Worm (Caenorhabditis elegans) whole organism, mixed stage, embryonic: ENCODE results near the gene F18E2.15.

Experiments
- bed-3 ChIP-seq: fragments of 200-800 bp; sonication (Bioruptor generic); optimal IDR thresholded peaks from 3 replicates; lab custom pipeline; 2018; ENCODE audit warnings: mild to moderate bottlenecking, missing genetic modification characterization, moderate library complexity, missing compliant biosample characterization
- blmp-1 ChIP-seq: fragments of 150-350 bp; optimal IDR thresholded peaks from 2 replicates; lab custom pipeline; 2014; ENCODE audit warnings: missing biosample characterization, missing genetic modification characterization
- ceh-39 ChIP-seq: fragments of 150-350 bp; optimal IDR thresholded peaks from 2 replicates; lab custom pipeline; 2014; ENCODE audit warnings: missing biosample characterization, missing genetic modification characterization
- ceh-43 ChIP-seq: fragments of 200-800 bp; sonication (Bioruptor generic); optimal IDR thresholded peaks from 2 replicates; lab custom pipeline; 2018; ENCODE audit warnings: mild to moderate bottlenecking, missing genetic modification characterization, moderate library complexity, missing compliant biosample characterization
- ceh-83 ChIP-seq: fragments of 200-800 bp; sonication (Bioruptor generic); optimal IDR thresholded peaks from 2 replicates; lab custom pipeline; 2018; ENCODE audit warnings: mild to moderate bottlenecking, missing genetic modification characterization, missing compliant biosample characterization
- ces-1 ChIP-seq: fragments of 150-350 bp; optimal IDR thresholded peaks from 2 replicates; lab custom pipeline; 2014; ENCODE audit warnings: missing biosample characterization, missing genetic modification reagents, missing genetic modification characterization
- cnd-1 ChIP-seq: fragments of 200-800 bp; sonication (Bioruptor generic); optimal IDR thresholded peaks from 2 replicates; lab custom pipeline; 2018; ENCODE audit warnings: mild to moderate bottlenecking, missing genetic modification characterization, missing compliant biosample characterization
- drap-1 ChIP-seq: fragments of 200-800 bp; sonication (Bioruptor generic); optimal IDR thresholded peaks from 3 replicates; lab custom pipeline; 2018; ENCODE audit warnings: mild to moderate bottlenecking, missing genetic modification characterization, missing compliant biosample characterization
- elt-1 ChIP-seq: sonication (generic microtip); optimal IDR thresholded peaks from 2 replicates; lab custom pipeline; 2017; ENCODE audit warnings: missing genetic modification characterization, mild to moderate bottlenecking, missing compliant biosample characterization, antibody characterized with exemption, moderate library complexity, borderline replicate concordance; ENCODE audit not compliant: insufficient read depth
- flh-1 ChIP-seq: fragments of 200-800 bp; sonication (Bioruptor generic); optimal IDR thresholded peaks from 2 replicates; lab custom pipeline; 2018; ENCODE audit warnings: mild to moderate bottlenecking, missing genetic modification characterization, moderate library complexity, missing compliant biosample characterization
- ham-2 ChIP-seq: fragments of 200-800 bp; sonication (Bioruptor generic); optimal IDR thresholded peaks from 2 replicates; lab custom pipeline; 2018; ENCODE audit warnings: mild to moderate bottlenecking, missing genetic modification characterization, missing compliant biosample characterization
- hlh-1 ChIP-seq: fragments of 150-350 bp; optimal IDR thresholded peaks from 2 replicates; lab custom pipeline; 2014; ENCODE audit warnings: missing biosample characterization, missing genetic modification reagents, missing genetic modification characterization
- lin-13 ChIP-seq: fragments of 150-350 bp; optimal IDR thresholded peaks from 2 replicates; lab custom pipeline; 2014; ENCODE audit warnings: missing biosample characterization, missing genetic modification characterization
- lin-32 ChIP-seq: fragments of 200-800 bp; sonication (Bioruptor generic); optimal IDR thresholded peaks from 2 replicates; lab custom pipeline; 2018; ENCODE audit warnings: mild to moderate bottlenecking, missing genetic modification characterization, missing compliant biosample characterization
- lsy-2 ChIP-seq: fragments of 150-350 bp; optimal IDR thresholded peaks from 2 replicates; lab custom pipeline; 2014; ENCODE audit warnings: missing biosample characterization, missing genetic modification characterization
- mab-5 ChIP-seq: fragments of 150-350 bp; optimal IDR thresholded peaks from 2 replicates; lab custom pipeline; 2014; ENCODE audit warnings: missing biosample characterization, missing genetic modification characterization
- mep-1 ChIP-seq: fragments of 150-350 bp; optimal IDR thresholded peaks from 2 replicates; lab custom pipeline; 2017; ENCODE audit warnings: missing biosample characterization, missing genetic modification reagents, missing genetic modification characterization, inconsistent platforms
- mls-2 ChIP-seq: sonication (generic microtip); optimal IDR thresholded peaks from 2 replicates; lab custom pipeline; 2016; ENCODE audit warnings: mild to moderate bottlenecking, missing genetic modification characterization, moderate library complexity, missing compliant biosample characterization
- nhr-12 ChIP-seq: fragments of 150-350 bp; optimal IDR thresholded peaks from 2 replicates; lab custom pipeline; 2014; ENCODE audit warnings: missing biosample characterization, missing genetic modification characterization
- nhr-2 ChIP-seq: fragments of 150-350 bp; optimal IDR thresholded peaks from 2 replicates; lab custom pipeline; 2014; ENCODE audit warnings: missing biosample characterization, missing genetic modification characterization
- nhr-237 ChIP-seq: fragments of 150-350 bp; optimal IDR thresholded peaks from 2 replicates; lab custom pipeline; 2014; ENCODE audit warnings: missing biosample characterization, missing genetic modification characterization
- pha-4 ChIP-seq: fragments of 150-350 bp; optimal IDR thresholded peaks from 2 replicates; lab custom pipeline; 2018; ENCODE audit warnings: missing biosample characterization, missing genetic modification reagents, missing genetic modification characterization
- sem-2 ChIP-seq: fragments of 200-800 bp; sonication (Bioruptor generic); optimal IDR thresholded peaks from 2 replicates; lab custom pipeline; 2018; ENCODE audit warnings: mild to moderate bottlenecking, missing genetic modification characterization, missing compliant biosample characterization
- unc-120 ChIP-seq: sonication (generic microtip); optimal IDR thresholded peaks from 2 replicates; lab custom pipeline; 2017; ENCODE audit warnings: missing genetic modification characterization, missing compliant biosample characterization; ENCODE audit not compliant: poor library complexity, severe bottlenecking
- zip-8 ChIP-seq: fragments of 150-350 bp; optimal IDR thresholded peaks from 2 replicates; lab custom pipeline; 2014; ENCODE audit warnings: missing biosample characterization, missing genetic modification characterization
- ztf-11 ChIP-seq: fragments of 150-350 bp; optimal IDR thresholded peaks from 2 replicates; lab custom pipeline; 2014; ENCODE audit warnings: missing biosample characterization, missing genetic modification characterization

F18E2.15 gene

DNA sequence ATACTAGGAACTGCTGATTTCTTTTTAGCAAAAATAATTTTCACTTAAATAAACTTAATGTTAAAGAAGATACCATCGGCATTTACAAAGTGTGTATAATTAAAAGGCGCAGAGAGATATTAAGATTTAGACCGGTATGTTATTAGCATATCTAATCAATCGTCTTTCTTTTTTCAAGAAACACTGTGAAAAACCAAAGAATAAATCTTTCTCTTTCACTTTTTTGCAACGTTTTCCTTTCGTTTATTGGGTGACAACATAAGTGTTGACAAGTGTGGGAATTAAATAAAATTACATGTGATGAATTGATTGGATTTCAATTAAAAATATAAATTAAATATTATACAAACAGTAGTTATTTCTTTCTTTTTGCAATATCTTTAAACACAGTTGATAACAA, 8.4 kb downstream of the F18E2.15 start, which contains the start of gene C15C8.8:
Gene C15C8.8, minus strand, starts transcription at position 101 of the 400 bp plus-strand sequence.
- TF ChIP-seq bed-3 (GFP tag; lab: Kevin White, UChicago) (no peak), hlh-1 (tag; lab: Kevin White, UChicago) (no peak), lin-13 (tag; lab: Kevin White, UChicago) (no peak), zip-8 (tag; lab: Kevin White, UChicago) (no peak)

DNA sequence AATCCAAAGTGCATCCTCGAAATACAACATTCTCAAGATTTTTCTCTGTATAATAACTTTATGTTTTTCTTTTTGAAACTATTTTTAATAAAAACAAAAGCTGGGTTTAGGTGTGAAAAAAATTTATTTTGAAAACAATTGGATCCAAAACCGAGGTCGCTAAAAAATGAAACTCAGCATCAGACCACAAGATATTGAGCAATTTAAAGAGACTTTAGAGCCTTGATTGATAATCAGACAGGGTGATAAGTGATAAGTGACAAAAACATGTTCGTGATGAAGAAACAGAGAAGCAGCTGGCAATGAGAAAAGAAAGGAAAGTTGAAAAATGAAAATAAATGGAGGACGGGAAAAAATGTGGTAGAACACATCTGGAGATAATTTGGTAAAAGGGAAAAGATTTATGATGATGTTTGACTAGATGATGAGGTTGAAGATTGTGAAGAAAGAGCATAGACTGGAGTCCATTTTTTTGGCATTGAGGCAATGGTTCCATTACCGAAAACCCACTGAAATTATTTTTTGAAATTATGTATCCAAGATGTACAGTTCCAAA, 9.2 kb downstream of the F18E2.15 start, which contains the start of gene C15C8.6:
Gene C15C8.6, minus strand, starts transcription at position 51 of the 556 bp plus-strand sequence.
- no peak for TF ChIP-seq lin-13 (tag; lab: Kevin White, UChicago)
- TF ChIP-seq zip-8 (tag; lab: Kevin White, UChicago) = no peak
- no peak for TF ChIP-seq blmp-1 (tag; lab: Kevin White, UChicago)
- TF ChIP-seq cnd-1 (tag; lab: Kevin White, UChicago) = no peak
- TF ChIP-seq flh-1 (GFP tag; lab: Kevin White, UChicago) = no peak
- TF ChIP-seq ceh-43 (GFP tag; lab: Kevin White, UChicago) = no peak
- no peak for TF ChIP-seq mep-1 (tag; lab: Kevin White, UChicago)
- no peak for TF ChIP-seq pha-4 (tag; lab: Kevin White, UChicago)
- no peak for TF ChIP-seq sem-2 (GFP tag; lab: Kevin White, UChicago)
- no peak for TF ChIP-seq nhr-237

DNA sequence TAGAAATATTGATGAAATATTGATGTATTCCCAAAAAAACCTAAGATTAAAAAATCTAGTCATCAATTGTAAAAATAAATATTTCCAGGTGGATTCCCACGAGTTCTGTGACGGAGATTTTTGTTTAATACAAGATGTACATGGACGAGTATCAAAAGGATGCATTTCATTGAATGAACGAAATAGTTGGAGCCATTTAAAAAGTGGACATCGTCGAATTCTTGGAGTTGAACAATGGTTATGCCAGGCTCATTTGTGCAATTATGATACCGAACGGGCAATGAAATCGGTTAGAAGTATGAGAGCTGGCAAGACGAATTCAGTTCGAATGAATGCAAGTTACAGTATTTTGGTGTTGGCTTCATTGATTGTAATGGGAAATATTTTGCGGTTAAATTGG, 11.3 kb downstream of the F18E2.15 start:
- no peak for TF ChIP-seq blmp-1 (tag; lab: Kevin White, UChicago)
- no peak for TF ChIP-seq lin-32 (GFP tag; lab: Kevin White, UChicago)
- no peak for TF ChIP-seq mls-2 (tag; lab: Kevin White, UChicago)

DNA sequence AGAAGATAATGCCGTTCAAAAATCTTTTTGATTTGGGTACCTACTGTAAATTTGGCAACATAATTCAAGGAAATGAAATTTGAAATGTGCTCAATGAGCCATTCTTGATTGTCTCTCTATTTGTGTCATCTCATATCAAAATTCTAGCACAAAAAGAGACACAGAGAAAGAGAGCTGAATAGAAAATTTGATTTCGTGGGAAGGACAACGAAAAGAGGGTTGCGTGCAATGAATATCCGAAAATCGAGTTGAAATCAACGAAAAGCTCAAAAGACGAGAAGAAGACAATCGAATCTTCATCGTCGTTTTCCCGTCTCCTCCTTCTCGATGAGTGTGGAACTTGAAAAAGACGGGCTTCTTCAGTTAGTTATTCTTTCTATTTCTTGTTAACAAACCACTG, 13.0 kb downstream of the F18E2.15 start, which contains the start of gene C15C8.5:
Gene C15C8.5, plus strand, starts transcription at position 152 of the 400 bp plus-strand sequence.
- TF ChIP-seq ces-1 (GFP tag; lab: Kevin White, UChicago) = peak; percentile 97
- no peak for TF ChIP-seq mab-5 (tag; lab: Kevin White, UChicago)

DNA sequence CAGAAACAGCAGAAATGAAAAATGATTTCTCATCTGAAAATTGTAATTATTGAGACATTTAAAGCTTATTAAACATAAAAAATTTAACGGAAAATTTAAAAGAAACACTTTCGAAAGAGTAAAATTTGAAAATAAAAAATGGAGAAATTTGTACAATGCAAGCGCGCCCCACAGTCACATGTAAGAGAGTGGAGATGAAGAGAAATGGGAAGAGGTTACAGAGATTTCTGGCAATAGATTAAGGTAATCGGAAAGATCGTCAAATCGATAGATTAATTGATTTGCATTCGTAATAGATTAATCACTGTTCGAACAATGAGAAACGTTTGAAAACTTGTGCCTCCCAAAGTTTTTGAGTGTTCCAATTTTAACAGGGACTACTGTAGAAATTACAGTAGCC, 13.4 kb downstream of the F18E2.15 start, which contains the start of gene C15C8.4:
Gene C15C8.4, minus strand, starts transcription at position 33 of the 400 bp plus-strand sequence.
- TF ChIP-seq zip-8 (tag; lab: Kevin White, UChicago) (no peak), nhr-12 (tag; lab: Kevin White, UChicago) (no peak), ztf-11 (tag; lab: Kevin White, UChicago) (no peak), mls-2 (tag; lab: Kevin White, UChicago) (no peak), elt-1 (tag; lab: Kevin White, UChicago) (peak; percentile 94), ceh-39 (no peak), unc-120 (no peak), hlh-1 (tag; lab: Kevin White, UChicago) (no peak)

DNA sequence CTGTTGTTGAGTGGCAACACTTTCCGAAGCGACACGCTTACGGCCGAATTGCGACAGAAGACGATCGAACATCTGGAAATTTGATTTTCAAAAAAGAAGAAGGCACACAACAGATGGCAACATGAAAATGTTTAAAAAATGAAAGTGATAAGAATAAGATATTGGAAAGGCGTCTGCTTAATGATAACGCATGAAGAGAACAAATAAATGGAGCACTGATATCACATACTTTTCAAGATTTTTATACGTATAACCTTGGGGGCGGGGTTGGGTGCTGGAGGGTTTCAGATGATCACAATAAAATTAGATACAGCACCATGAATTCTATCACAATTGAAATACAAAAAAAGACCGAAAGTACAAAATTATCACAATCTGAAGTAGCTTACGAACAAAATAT, 15.8 kb downstream of the F18E2.15 start, which contains the start of gene C15C8.7:
Gene C15C8.7, minus strand, starts transcription at position 72 of the 400 bp plus-strand sequence.
- no peak for TF ChIP-seq mab-5 (tag; lab: Kevin White, UChicago)
- TF ChIP-seq lsy-2 (tag; lab: Kevin White, UChicago) = no peak
- no peak for TF ChIP-seq nhr-2 (tag; lab: Kevin White, UChicago)
- TF ChIP-seq ham-2 = no peak
- no peak for TF ChIP-seq pha-4 (tag; lab: Kevin White, UChicago)
- TF ChIP-seq drap-1 (GFP tag; lab: Kevin White, UChicago) = no peak
- TF ChIP-seq ceh-83 (GFP tag; lab: Kevin White, UChicago) = no peak
- TF ChIP-seq, all 35 proteins: peak for 0
